Fruit fly (Drosophila melanogaster): ENCODE data around the gene CG12692.

DNA sequence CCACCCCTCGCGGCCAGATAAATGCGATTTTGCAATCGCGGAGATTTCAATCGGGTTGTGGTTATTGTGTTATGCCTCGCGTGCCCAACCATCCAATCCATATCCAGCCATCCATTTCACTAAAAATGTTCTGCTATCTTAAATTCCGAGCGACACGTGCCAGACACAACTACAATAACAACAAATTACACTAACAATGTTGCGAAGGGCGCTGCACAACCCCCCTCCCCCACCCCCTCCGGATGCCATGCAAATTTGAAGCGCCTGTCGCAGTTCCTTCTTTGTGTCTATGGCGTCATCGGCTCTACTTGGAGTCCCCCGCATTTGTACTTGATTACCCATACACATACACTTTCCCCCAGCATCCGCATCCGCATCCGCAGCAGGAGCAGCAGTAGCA lies 36.8 kb downstream of the CG12692 start:
- TF ChIP-seq CG13287 (GFP tag; IDR thresholded peaks at IDR 0.05; ENCODE audit: partially characterized antibody): no peak
- TF ChIP-seq tx (GFP tag; optimal IDR thresholded peaks at IDR 0.05): no peak
- no peak for TF ChIP-seq Dll (GFP tag; IDR thresholded peaks at IDR 0.05; ENCODE audit: partially characterized antibody)
- no peak for TF ChIP-seq ase (GFP tag; IDR thresholded peaks at IDR 0.05)
